Fruit fly (Drosophila melanogaster) whole organism: ENCODE results near the gene CG31041.

ENCODE experiments used
- CG8478 ChIP-seq: fragments of >200 bp; optimal IDR thresholded peaks from 2 replicates; lab custom pipeline; 2018; ENCODE audit warnings: inconsistent platforms
- Dll ChIP-seq: fragments of >200 bp; optimal IDR thresholded peaks from 2 replicates; lab custom pipeline; 2017
- pan ChIP-seq: fragments of >200 bp; optimal IDR thresholded peaks from 2 replicates; lab custom pipeline; 2017
- psq ChIP-seq: fragments of >200 bp; optimal IDR thresholded peaks from 2 replicates; lab custom pipeline; 2017
- usp ChIP-seq: fragments of >200 bp; optimal IDR thresholded peaks from 2 replicates; lab custom pipeline; 2017; ENCODE audit warnings: missing biosample characterization, missing genetic modification characterization, mixed read lengths

dm6 chr3R:29546418-29546817 lies 44.3 kb downstream of the CG31041 start:
- TF ChIP-seq pan (lab: Kevin White, UChicago) (no peak), Dll (lab: Kevin White, UChicago) (no peak), CG8478 (lab: Kevin White, UChicago) (no peak), usp (GFP tag; lab: Kevin White, UChicago) (no peak), psq (lab: Kevin White, UChicago) (no peak)
